Worm (Caenorhabditis elegans): ENCODE results near the gene D1046.16.

D1046.16 gene

DNA sequence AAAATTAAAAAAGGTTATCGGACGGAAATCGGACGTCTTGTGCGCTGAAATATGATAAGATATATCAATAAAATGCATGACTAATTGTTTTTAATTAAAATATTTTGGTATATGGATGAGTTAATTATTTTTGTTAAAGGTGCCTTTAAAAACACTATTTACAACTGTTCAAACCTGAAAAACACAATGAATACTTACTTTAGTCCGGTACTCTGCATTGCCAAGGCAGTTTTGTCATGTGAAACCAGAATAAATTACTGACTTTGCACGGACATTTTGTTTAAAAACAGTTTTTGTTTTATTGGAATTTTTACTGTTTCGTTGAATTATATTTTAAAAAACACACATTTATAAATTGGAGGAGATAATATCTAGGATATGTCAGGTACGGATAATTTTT lies 46.0 kb downstream of the D1046.16 start, which contains the start of gene suex-2:
Gene suex-2, plus strand, starts transcription at position 301 of the 400 bp plus-strand sequence.
- no peak for TF ChIP-seq unc-62 (GFP tag; optimal IDR thresholded peaks at IDR 0.05)
